Fruit fly (Drosophila melanogaster) whole organism, embryonic: ENCODE measurements around the gene CG18542.
"Not testable (repeated sequence)": the region's sequence is repeated elsewhere in the genome, so short reads cannot be mapped to it uniquely, and the experiment has no call there.

ENCODE experiments used
- CG10543 ChIP-seq: fragments of 200-800 bp; sonication (Bioruptor generic); optimal IDR thresholded peaks from 3 replicates; lab custom pipeline; 2017; ENCODE audit warnings: missing biosample characterization, mild to moderate bottlenecking, missing genetic modification characterization, moderate library complexity
- CG10979 ChIP-seq: fragments of 200-800 bp; sonication (Bioruptor generic); optimal IDR thresholded peaks from 2 replicates; lab custom pipeline; 2018; ENCODE audit warnings: missing biosample characterization, mild to moderate bottlenecking, missing genetic modification characterization, moderate library complexity
- CG11247 ChIP-seq: fragments of 200-800 bp; sonication (Bioruptor generic); IDR thresholded peaks from 2 replicates; pipeline ENCODE4 v1.3.6; 2022; ENCODE audit warnings: missing biosample characterization, missing genetic modification characterization
- CG12071 ChIP-seq: fragments of 200-800 bp; sonication (Bioruptor generic); optimal IDR thresholded peaks from 3 replicates; lab custom pipeline; 2018; ENCODE audit warnings: missing biosample characterization, mild to moderate bottlenecking, missing genetic modification characterization
- CG15269 ChIP-seq: fragments of 200-800 bp; sonication (Bioruptor generic); optimal IDR thresholded peaks from 2 replicates; lab custom pipeline; 2018; ENCODE audit warnings: missing biosample characterization, mild to moderate bottlenecking, missing genetic modification characterization, moderate library complexity
- CG15479 ChIP-seq: fragments of 200-800 bp; sonication (Bioruptor generic); optimal IDR thresholded peaks from 3 replicates; lab custom pipeline; 2019; ENCODE audit warnings: missing biosample characterization, mild to moderate bottlenecking, missing genetic modification characterization, moderate library complexity
- CG16815 ChIP-seq: fragments of 200-800 bp; sonication (Bioruptor generic); optimal IDR thresholded peaks from 3 replicates; lab custom pipeline; 2017; ENCODE audit warnings: missing biosample characterization, mild to moderate bottlenecking, missing genetic modification characterization
- CG17359 ChIP-seq: fragments of 200-800 bp; sonication (Bioruptor generic); optimal IDR thresholded peaks from 3 replicates; lab custom pipeline; 2018; ENCODE audit warnings: missing biosample characterization, mild to moderate bottlenecking, missing genetic modification characterization, moderate library complexity
- CG18619 ChIP-seq: fragments of 200-800 bp; sonication (Bioruptor generic); optimal IDR thresholded peaks from 3 replicates; lab custom pipeline; 2017; ENCODE audit warnings: missing biosample characterization, mild to moderate bottlenecking, missing genetic modification characterization
- CG30431 ChIP-seq: fragments of 200-800 bp; sonication (Bioruptor generic); optimal IDR thresholded peaks from 2 replicates; lab custom pipeline; 2017; ENCODE audit warnings: missing biosample characterization, missing genetic modification characterization
- CG31365 ChIP-seq: fragments of 200-800 bp; sonication (Bioruptor generic); optimal IDR thresholded peaks from 2 replicates; lab custom pipeline; 2018; ENCODE audit warnings: missing biosample characterization, mild to moderate bottlenecking, missing genetic modification characterization
- CG3407 ChIP-seq: fragments of 200-800 bp; sonication (Bioruptor generic); optimal IDR thresholded peaks from 2 replicates; lab custom pipeline; 2018; ENCODE audit warnings: missing biosample characterization, mild to moderate bottlenecking, missing genetic modification characterization
- CG4707 ChIP-seq: fragments of 200-800 bp; sonication (Bioruptor generic); optimal IDR thresholded peaks from 2 replicates; lab custom pipeline; 2018; ENCODE audit warnings: missing biosample characterization, mild to moderate bottlenecking, missing genetic modification characterization, moderate library complexity
- CG5245 ChIP-seq: fragments of 200-800 bp; sonication (Bioruptor generic); optimal IDR thresholded peaks from 3 replicates; lab custom pipeline; 2016; ENCODE audit warnings: missing biosample characterization, missing genetic modification characterization
- CG6854 ChIP-seq: fragments of 200-800 bp; sonication (Bioruptor generic); optimal IDR thresholded peaks from 3 replicates; lab custom pipeline; 2017; ENCODE audit warnings: missing biosample characterization, mild to moderate bottlenecking, missing genetic modification characterization
- CG9609 ChIP-seq: fragments of 200-800 bp; sonication (Bioruptor generic); optimal IDR thresholded peaks from 3 replicates; lab custom pipeline; 2016; ENCODE audit warnings: missing biosample characterization, missing genetic modification characterization
- CTCF ChIP-seq: fragments of 200-800 bp; sonication (Bioruptor generic); optimal IDR thresholded peaks from 2 replicates; lab custom pipeline; 2017; ENCODE audit warnings: missing biosample characterization, mild to moderate bottlenecking, missing genetic modification characterization, moderate library complexity
- HLH54F ChIP-seq: fragments of 200-800 bp; sonication (Bioruptor generic); optimal IDR thresholded peaks from 3 replicates; lab custom pipeline; 2016; ENCODE audit warnings: missing biosample characterization, missing genetic modification characterization
- Med ChIP-seq: fragments of 200-800 bp; sonication (Bioruptor generic); peaks from one replicate; lab custom pipeline; 2016; ENCODE audit warnings: missing biosample characterization, missing genetic modification characterization, mild to moderate bottlenecking, inconsistent platforms, moderate library complexity
- Pdp1 ChIP-seq, 2 experiments: fragments of 200-800 bp; sonication (Bioruptor generic); optimal IDR thresholded peaks; 3 replicates each; lab custom pipeline; 2016; ENCODE audit warnings: missing biosample characterization in 2 of 2, missing genetic modification characterization in 2 of 2, mild to moderate bottlenecking in 1 of 2, moderate library complexity in 1 of 2
- Sin3A ChIP-seq: fragments of >200 bp; optimal IDR thresholded peaks from 2 replicates; lab custom pipeline; 2018
- Sox102F ChIP-seq: fragments of 200-800 bp; sonication (Bioruptor generic); optimal IDR thresholded peaks from 2 replicates; lab custom pipeline; 2018; ENCODE audit warnings: missing biosample characterization, mild to moderate bottlenecking, missing genetic modification characterization, moderate library complexity
- Tbp ChIP-seq: fragments of >200 bp; optimal IDR thresholded peaks from 2 replicates; lab custom pipeline; 2018; ENCODE audit warnings: missing biosample characterization, missing genetic modification characterization
- bbx ChIP-seq: fragments of 200-800 bp; sonication (Bioruptor generic); IDR thresholded peaks from 2 replicates; pipeline ENCODE4 v1.3.6; 2022; ENCODE audit warnings: missing biosample characterization, missing genetic modification characterization; ENCODE audit not compliant: partially characterized antibody
- btn ChIP-seq: fragments of 200-800 bp; sonication (Bioruptor generic); optimal IDR thresholded peaks from 2 replicates; lab custom pipeline; 2016; ENCODE audit warnings: missing biosample characterization, missing genetic modification characterization
- cg ChIP-seq: fragments of 200-800 bp; sonication (Bioruptor generic); optimal IDR thresholded peaks from 3 replicates; lab custom pipeline; 2019; ENCODE audit warnings: missing biosample characterization, mild to moderate bottlenecking, missing genetic modification characterization, moderate library complexity
- dimm ChIP-seq: fragments of 200-800 bp; sonication (Bioruptor generic); IDR thresholded peaks from 2 replicates; pipeline ENCODE4 v1.3.6; 2022; ENCODE audit warnings: missing biosample characterization, missing genetic modification characterization
- dysf ChIP-seq: fragments of 200-800 bp; sonication (Bioruptor generic); IDR thresholded peaks from 3 replicates; pipeline ENCODE4 v1.3.6; 2022; ENCODE audit warnings: missing biosample characterization, missing genetic modification characterization
- exex ChIP-seq: fragments of 200-800 bp; sonication (Bioruptor generic); optimal IDR thresholded peaks from 4 replicates; lab custom pipeline; 2018; ENCODE audit warnings: missing biosample characterization, mild to moderate bottlenecking, missing genetic modification characterization, moderate library complexity
- fd96Cb ChIP-seq: fragments of 200-800 bp; sonication (Bioruptor generic); optimal IDR thresholded peaks from 2 replicates; lab custom pipeline; 2018; ENCODE audit warnings: missing biosample characterization, mild to moderate bottlenecking, missing genetic modification characterization, moderate library complexity
- hbn ChIP-seq: fragments of 200-800 bp; sonication (Bioruptor generic); IDR thresholded peaks from 2 replicates; pipeline ENCODE4 v1.3.6; 2022; ENCODE audit warnings: missing biosample characterization, missing genetic modification characterization; ENCODE audit not compliant: partially characterized antibody
- lola ChIP-seq, 3 experiments: fragments of >200 bp in 2 of 3; fragments of 200-800 bp in 1 of 3; sonication (Bioruptor generic) in 1 of 3; optimal IDR thresholded peaks; 2 replicates each; lab custom pipeline; 2017 to 2019; ENCODE audit warnings: missing biosample characterization in 3 of 3, missing genetic modification characterization in 3 of 3, mild to moderate bottlenecking in 1 of 3, moderate library complexity in 1 of 3
- pfk ChIP-seq: fragments of 200-800 bp; sonication (Bioruptor generic); optimal IDR thresholded peaks from 2 replicates; lab custom pipeline; 2018; ENCODE audit warnings: missing biosample characterization, mild to moderate bottlenecking, missing genetic modification characterization, moderate library complexity
- sens ChIP-seq: fragments of 200-800 bp; sonication (Bioruptor generic); peaks from one replicate; lab custom pipeline; 2016; ENCODE audit warnings: missing biosample characterization, missing genetic modification characterization
- sob ChIP-seq: fragments of 200-800 bp; sonication (Bioruptor generic); IDR thresholded peaks from 2 replicates; pipeline ENCODE4 v1.3.6; 2022; ENCODE audit warnings: missing biosample characterization, missing genetic modification characterization
- stwl ChIP-seq: fragments of 200-800 bp; sonication (Bioruptor generic); optimal IDR thresholded peaks from 3 replicates; lab custom pipeline; 2018; ENCODE audit warnings: missing biosample characterization, mild to moderate bottlenecking, missing genetic modification characterization, moderate library complexity
- sug ChIP-seq: fragments of 200-800 bp; optimal IDR thresholded peaks from 2 replicates; lab custom pipeline; 2019; ENCODE audit warnings: missing biosample characterization, mild to moderate bottlenecking, missing genetic modification characterization, moderate library complexity
- zfh1 ChIP-seq: fragments of 200-800 bp; sonication (Bioruptor generic); IDR thresholded peaks from 3 replicates; pipeline ENCODE4 v1.3.6; 2022; ENCODE audit warnings: missing biosample characterization, missing genetic modification characterization

The CG18542 gene

DNA sequence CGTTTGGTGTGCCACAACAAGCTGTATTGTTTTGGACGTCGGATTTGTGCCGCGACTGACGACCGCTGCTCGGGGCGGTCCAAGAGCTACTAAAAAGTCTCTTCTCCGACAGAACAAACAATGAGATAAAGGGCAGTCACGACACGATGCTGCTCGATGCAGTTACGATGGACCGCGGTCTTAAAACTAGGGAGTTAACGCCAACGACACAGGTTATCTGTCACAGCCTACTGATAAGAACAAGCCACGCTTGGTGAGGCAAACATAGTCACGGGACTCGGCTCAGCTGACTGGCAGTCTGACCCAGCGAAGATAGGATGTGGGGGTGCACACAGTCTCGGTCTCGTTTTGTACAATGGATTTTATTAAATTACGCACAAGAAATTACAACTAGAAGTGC lies 1.4 kb upstream of the CG18542 start, which contains the start of gene CG9444 (continued):
- TF ChIP-seq fd96Cb (tag; lab: Kevin White, UChicago) (no peak), CG17359 (no peak), bbx (GFP tag; lab: Robert Waterston, UW) (no peak), CG12071 (GFP tag; lab: Kevin White, UChicago) (no peak), hbn (no peak), CG11247 (no peak), CG30431 (GFP tag; lab: Kevin White, UChicago) (no peak), dysf (no peak), Tbp (no peak), CG15479 (GFP tag; lab: Kevin White, UChicago) (peak; percentile 66)

DNA sequence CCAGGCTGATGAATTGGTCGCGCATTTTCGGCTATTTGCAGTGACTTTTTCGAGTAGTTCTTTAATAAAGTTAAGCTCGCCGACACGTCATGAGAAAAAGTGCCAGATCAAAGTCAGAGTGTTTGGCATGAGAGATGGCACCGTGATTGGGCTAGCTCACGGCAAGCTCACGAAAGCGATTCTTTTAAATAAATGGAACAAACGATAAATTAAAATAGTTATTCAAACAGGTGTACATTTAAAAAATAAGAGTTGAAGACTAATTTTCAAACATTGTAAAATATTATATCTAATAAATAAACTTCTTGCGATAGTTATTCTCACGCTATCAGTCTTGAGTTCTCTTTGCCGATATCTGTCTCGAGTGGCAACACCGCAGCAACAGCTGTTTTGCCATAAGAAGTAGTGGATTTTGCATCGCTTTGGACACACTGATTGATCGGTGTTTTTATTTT lies 7.1 kb downstream of the CG18542 start, which contains the start of the genes Unc-115b, p24-2 and CG32939:
Gene Unc-115b (minus strand): TSS at position 101 of the 455 bp plus-strand sequence.
Gene p24-2 (minus strand): TSS at position 120 of the 455 bp plus-strand sequence.
Gene CG32939 (plus strand): TSS at position 405 of the 455 bp plus-strand sequence.
- not testable (repeated sequence) for TF ChIP-seq lola (GFP tag; optimal IDR thresholded peaks at IDR 0.05; lab: Kevin White, UChicago); CG16815 (GFP tag; lab: Kevin White, UChicago); CG4707 (GFP tag; lab: Kevin White, UChicago)
- TF ChIP-seq, all 482 proteins: peak for 0; not testable (repeated sequence) for 482

DNA sequence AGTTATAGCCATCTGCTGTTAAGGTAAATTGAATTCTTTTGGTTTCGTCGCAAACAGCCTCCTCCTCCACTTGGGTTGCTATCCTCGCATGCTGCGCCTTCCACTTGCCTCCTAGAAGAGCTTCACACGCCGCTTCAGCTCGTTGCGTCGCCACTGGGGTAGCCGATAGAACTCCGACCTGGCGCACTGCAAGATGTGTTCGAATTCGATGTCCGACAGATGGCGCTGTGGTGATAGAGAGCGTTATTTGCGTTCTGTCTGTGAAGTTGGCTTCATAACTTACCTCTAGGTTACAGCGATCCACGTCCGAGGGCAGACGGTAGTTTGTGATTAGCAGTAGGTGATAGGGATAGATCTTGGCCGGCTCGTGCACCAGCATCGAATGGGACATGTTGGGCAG lies 9.4 kb downstream of the CG18542 start:
- TF ChIP-seq CG31365 (no peak), pfk (GFP tag; lab: Kevin White, UChicago) (no peak), stwl (tag; lab: Kevin White, UChicago) (no peak), Med (GFP tag; lab: Kevin White, UChicago) (peak; percentile 26), CG6854 (no peak), CG10979 (tag; lab: Kevin White, UChicago) (peak; percentile 92), CTCF (peak; percentile 86), btn (GFP tag; lab: Kevin White, UChicago) (no peak)

DNA sequence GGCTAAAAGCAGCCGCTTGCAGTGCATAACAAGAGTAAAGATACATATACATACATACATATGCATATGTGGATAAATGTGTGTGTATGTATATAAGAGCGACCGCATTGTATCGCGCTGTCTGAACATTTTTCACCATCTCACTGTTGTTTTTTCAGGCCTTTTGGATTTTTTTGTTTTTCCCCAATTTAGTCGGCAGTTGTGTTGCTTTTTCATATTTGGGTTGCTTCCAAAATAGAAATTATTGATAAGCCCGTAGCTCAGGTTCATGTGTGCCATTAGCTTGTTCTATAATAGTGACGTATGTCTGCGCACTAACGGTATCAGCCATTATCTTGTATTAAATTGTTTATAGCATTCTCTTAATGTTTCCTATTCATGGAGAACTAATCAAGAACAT lies 15.0 kb downstream of the CG18542 start:
- TF ChIP-seq CG15269 (tag; lab: Kevin White, UChicago), result no peak
- no peak for TF ChIP-seq Sin3A (lab: Kevin White, UChicago)
- peak in 1 of 2 experiments; percentile 62 for TF ChIP-seq Pdp1 (GFP tag; optimal IDR thresholded peaks at IDR 0.05; lab: Kevin White, UChicago)
- TF ChIP-seq zfh1 (GFP tag; lab: Robert Waterston, UW), result no peak
- no peak for TF ChIP-seq HLH54F (GFP tag; lab: Kevin White, UChicago)
- no peak for TF ChIP-seq Sox102F (GFP tag; lab: Kevin White, UChicago)
- TF ChIP-seq CG3407, result no peak
- TF ChIP-seq sob (GFP tag; lab: Robert Waterston, UW), result no peak
- TF ChIP-seq CG9609 (GFP tag; lab: Kevin White, UChicago), result no peak
- TF ChIP-seq CG18619 (GFP tag; lab: Kevin White, UChicago), result no peak
- TF ChIP-seq Med (GFP tag; lab: Kevin White, UChicago), result peak; percentile 14
- peak; percentile 42 for TF ChIP-seq sens (GFP tag; lab: Kevin White, UChicago)
- peak; percentile 2 for TF ChIP-seq sug (tag; lab: Kevin White, UChicago)
- peak; percentile 71 for TF ChIP-seq exex (tag; lab: Kevin White, UChicago)
- TF ChIP-seq dimm (GFP tag; lab: Robert Waterston, UW), result no peak
- TF ChIP-seq cg, result peak; percentile 54
- TF ChIP-seq CG5245 (GFP tag; lab: Kevin White, UChicago), result no peak
- peak; percentile 20 for TF ChIP-seq CG10543
